Fruit fly (Drosophila melanogaster): ENCODE measurements around the gene ple.

DNA sequence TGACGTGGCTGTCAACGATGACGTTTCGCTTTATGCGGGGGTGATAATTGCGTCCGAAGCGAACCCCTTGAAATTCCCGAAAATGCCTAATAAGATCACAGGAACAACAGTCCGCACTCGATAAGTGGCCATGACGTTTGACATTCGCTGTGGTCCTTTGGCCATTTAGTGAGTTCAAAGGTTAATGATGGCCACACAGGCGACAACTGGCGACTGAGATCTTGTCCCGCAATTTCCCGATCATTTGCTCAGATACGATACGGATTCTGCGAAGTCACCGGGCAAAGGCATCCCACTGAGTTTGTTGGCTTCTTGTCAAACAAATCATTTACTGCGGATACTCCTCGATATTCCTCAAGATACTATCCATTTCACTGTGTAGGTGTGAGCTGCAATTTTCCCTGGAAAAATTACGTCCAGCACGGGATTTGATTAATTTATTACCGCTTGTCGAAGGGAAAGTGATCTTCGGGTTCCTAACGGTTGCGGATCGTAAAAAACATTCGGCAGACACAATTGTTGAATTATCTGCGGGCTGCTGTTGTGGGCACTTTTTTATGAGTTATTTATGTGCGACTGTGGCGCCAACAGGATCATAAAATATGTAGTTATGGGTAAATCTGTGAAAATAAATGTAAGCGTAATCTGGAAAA, 45.3 kb upstream of the ple start:
- TF ChIP-seq CG1620 (GFP tag; optimal IDR thresholded peaks at IDR 0.05) (no peak), kay (GFP tag; ENCODE audit: borderline replicate concordance) (no peak), Clk (GFP tag; optimal IDR thresholded peaks at IDR 0.05) (no peak), CG11617 (GFP tag; optimal IDR thresholded peaks at IDR 0.05) (no peak)

Measured in whole organism, adult.